Worm (Caenorhabditis elegans) whole organism, L4/young adult: ENCODE results near the gene C14B1.2.

Experiments
- W03F9.2 ChIP-seq: fragments of 150-350 bp; optimal IDR thresholded peaks from 2 replicates; lab custom pipeline; 2014; ENCODE audit warnings: missing biosample characterization, missing genetic modification characterization
- dao-5 ChIP-seq: sonication (generic microtip); optimal IDR thresholded peaks from 2 replicates; lab custom pipeline; 2016; ENCODE audit warnings: missing genotype, missing genetic modification characterization, moderate library complexity, missing compliant biosample characterization
- him-1 ChIP-seq: sonication (generic microtip); optimal IDR thresholded peaks from 2 replicates; lab custom pipeline; 2016; ENCODE audit warnings: missing genotype, missing genetic modification reagents, missing genetic modification characterization, missing compliant biosample characterization

- no peak for TF ChIP-seq W03F9.2 (tag; lab: Kevin White, UChicago)
- no peak for TF ChIP-seq him-1
- no peak for TF ChIP-seq dao-5
Observed at ce11 chrIII:3706586-3706985, 4.5 kb downstream of the C14B1.2 start, which contains the start of gene dph-1.
